Worm (Caenorhabditis elegans): ENCODE data around the gene spp-2.

spp-2 gene

ce11 chrX:7323604-7324003 lies 7.0 kb upstream of the spp-2 start (continued):
- 0 out of 2 replicates have a peak, but pooled peaks have one; percentile 27 for TF ChIP-seq ceh-91 (GFP tag; IDR thresholded peaks at IDR 0.05)
- TF ChIP-seq nhr-80 (tag; optimal IDR thresholded peaks at IDR 0.05): peak; percentile 45
- TF ChIP-seq D2030.7 (GFP tag; IDR thresholded peaks at IDR 0.05): no peak; the same call in 1 of the 2 replicates
- TF ChIP-seq Y67H2A.10 (GFP tag; conservative IDR thresholded peaks at IDR 0.05): no peak
- TF ChIP-seq let-607 (tag; optimal IDR thresholded peaks at IDR 0.05): peak in 1 of 2 experiments; percentile 8
- peak; percentile 32 for TF ChIP-seq ZK185.1 (tag; optimal IDR thresholded peaks at IDR 0.05; ENCODE audit: poor library complexity, severe bottlenecking)
- peak; percentile 82 for TF ChIP-seq die-1 (tag; optimal IDR thresholded peaks at IDR 0.05)
- 0 out of 2 replicates have a peak, but pooled peaks have one; percentile 47 for TF ChIP-seq attf-6 (GFP tag; IDR thresholded peaks at IDR 0.05)
- TF ChIP-seq egrh-3 (GFP tag; IDR thresholded peaks at IDR 0.05): no peak
- peak; percentile 39; the same call in 1 of the 2 replicates for TF ChIP-seq madf-6 (GFP tag; IDR thresholded peaks at IDR 0.05)
- no peak for TF ChIP-seq F37B4.10 (GFP tag; IDR thresholded peaks at IDR 0.05)
- TF ChIP-seq egl-18 (GFP tag; IDR thresholded peaks at IDR 0.05): no peak
- peak; percentile 14 for TF ChIP-seq somi-1 (GFP tag; optimal IDR thresholded peaks at IDR 0.05)
- TF ChIP-seq ztf-26 (tag; optimal IDR thresholded peaks at IDR 0.05): peak; percentile 50
- no peak for TF ChIP-seq unc-130 (GFP tag; optimal IDR thresholded peaks at IDR 0.05)
- TF ChIP-seq ztf-22 (GFP tag; optimal IDR thresholded peaks at IDR 0.05): peak; percentile 21
- no peak for TF ChIP-seq tbx-9 (tag; optimal IDR thresholded peaks at IDR 0.05; ENCODE audit: borderline replicate concordance)
- no peak for TF ChIP-seq lsl-1 (GFP tag; optimal IDR thresholded peaks at IDR 0.05)
- peak; percentile 40 for TF ChIP-seq lin-40 (tag; optimal IDR thresholded peaks at IDR 0.05)
- TF ChIP-seq rec-8 (tag; optimal IDR thresholded peaks at IDR 0.05): peak; percentile 8 to 79
- peak; percentile 71; the same call in 1 of the 2 replicates for TF ChIP-seq ztf-25 (GFP tag; IDR thresholded peaks at IDR 0.05)
- no peak for TF ChIP-seq Y79H2A.3 (GFP tag; conservative IDR thresholded peaks at IDR 0.05)
- no peak for TF ChIP-seq dpff-1 (tag; optimal IDR thresholded peaks at IDR 0.05)
- 0 out of 2 replicates have a peak, but pooled peaks have one; percentile 63 for TF ChIP-seq madf-3 (GFP tag; IDR thresholded peaks at IDR 0.05)
- TF ChIP-seq lag-1 (GFP tag; IDR thresholded peaks at IDR 0.05): no peak
- TF ChIP-seq dpl-1 (GFP tag; optimal IDR thresholded peaks at IDR 0.05): no peak
- peak; percentile 37; the same call in 1 of the 2 replicates for TF ChIP-seq ekl-4 (GFP tag; IDR thresholded peaks at IDR 0.05)
- no peak for TF ChIP-seq aptf-3 (GFP tag; IDR thresholded peaks at IDR 0.05)
- TF ChIP-seq fkh-3 (tag; optimal IDR thresholded peaks at IDR 0.05): peak; percentile 14
- peak; percentile 29 for TF ChIP-seq B0035.1 (tag; optimal IDR thresholded peaks at IDR 0.05)
- TF ChIP-seq Y95B8A.8 (GFP tag; IDR thresholded peaks at IDR 0.05): no peak
- peak; percentile 60 for TF ChIP-seq rcor-1 (GFP tag; IDR thresholded peaks at IDR 0.05)
- no peak for TF ChIP-seq K11D2.4 (GFP tag; IDR thresholded peaks at IDR 0.05)
- no peak for TF ChIP-seq pha-4 (tag; optimal IDR thresholded peaks at IDR 0.05)
- no peak for TF ChIP-seq lir-1 (GFP tag; conservative IDR thresholded peaks at IDR 0.05)
- TF ChIP-seq ceh-40 (GFP tag; IDR thresholded peaks at IDR 0.05): peak; percentile 88
- TF ChIP-seq F52B5.7 (tag; optimal IDR thresholded peaks at IDR 0.05): peak; percentile 17
- no peak for TF ChIP-seq gei-17 (GFP tag; optimal IDR thresholded peaks at IDR 0.05)
- TF ChIP-seq xnd-1 (tag; optimal IDR thresholded peaks at IDR 0.05): no peak
- TF ChIP-seq T26A5.8 (tag; optimal IDR thresholded peaks at IDR 0.05): no peak
- no peak; the same call in 1 of the 2 replicates for TF ChIP-seq dox-1 (GFP tag; IDR thresholded peaks at IDR 0.05)
- TF ChIP-seq pbrm-1 (GFP tag; IDR thresholded peaks at IDR 0.05): peak; percentile 78
- peak; percentile 18 for TF ChIP-seq ets-4 (GFP tag; optimal IDR thresholded peaks at IDR 0.05)
- no peak for TF ChIP-seq F55B11.4 (tag; optimal IDR thresholded peaks at IDR 0.05; ENCODE audit: borderline replicate concordance, insufficient read depth)
- peak; percentile 11 for TF ChIP-seq ceh-27 (GFP tag; optimal IDR thresholded peaks at IDR 0.05)
- peak; percentile 87 for TF ChIP-seq rpc-1 (optimal IDR thresholded peaks at IDR 0.05)
- TF ChIP-seq rpc-1 (tag; optimal IDR thresholded peaks at IDR 0.05): peak; percentile 88
- peak; percentile 36 for TF ChIP-seq sptf-2 (GFP tag; optimal IDR thresholded peaks at IDR 0.05)
- peak; percentile 93 for TF ChIP-seq tbp1 (GFP tag; optimal IDR thresholded peaks at IDR 0.05)
